Fruit fly (Drosophila melanogaster) whole organism, embryonic: ENCODE data around the gene CG13144.

Experiments used
- Antp ChIP-seq: fragments of 200-800 bp; sonication (Bioruptor generic); optimal IDR thresholded peaks from 3 replicates; lab custom pipeline; 2016; ENCODE audit warnings: missing biosample characterization, missing genetic modification characterization
- B-H2 ChIP-seq: fragments of 200-800 bp; sonication (Bioruptor generic); optimal IDR thresholded peaks from 2 replicates; lab custom pipeline; 2018; ENCODE audit warnings: missing biosample characterization, mild to moderate bottlenecking, missing genetic modification characterization
- CG10543 ChIP-seq: fragments of 200-800 bp; sonication (Bioruptor generic); optimal IDR thresholded peaks from 3 replicates; lab custom pipeline; 2017; ENCODE audit warnings: missing biosample characterization, mild to moderate bottlenecking, missing genetic modification characterization, moderate library complexity
- CG10565 ChIP-seq: fragments of 200-800 bp; sonication (Bioruptor generic); optimal IDR thresholded peaks from 3 replicates; lab custom pipeline; 2016; ENCODE audit warnings: missing biosample characterization, mild to moderate bottlenecking, missing genetic modification characterization
- CG10654 ChIP-seq: fragments of 200-800 bp; sonication (Bioruptor generic); optimal IDR thresholded peaks from 2 replicates; lab custom pipeline; 2016; ENCODE audit warnings: missing biosample characterization, missing genetic modification characterization
- CG11504 ChIP-seq: fragments of 200-800 bp; sonication (Bioruptor generic); optimal IDR thresholded peaks from 3 replicates; lab custom pipeline; 2019; ENCODE audit warnings: missing biosample characterization, mild to moderate bottlenecking, missing genetic modification characterization, moderate library complexity
- CG12071 ChIP-seq: fragments of 200-800 bp; sonication (Bioruptor generic); optimal IDR thresholded peaks from 3 replicates; lab custom pipeline; 2018; ENCODE audit warnings: missing biosample characterization, mild to moderate bottlenecking, missing genetic modification characterization
- CG12155 ChIP-seq: fragments of 200-800 bp; sonication (Bioruptor generic); optimal IDR thresholded peaks from 3 replicates; lab custom pipeline; 2016; ENCODE audit warnings: missing biosample characterization, missing genetic modification characterization
- CG12659 ChIP-seq: fragments of 200-800 bp; sonication (Bioruptor generic); optimal IDR thresholded peaks from 3 replicates; lab custom pipeline; 2017; ENCODE audit warnings: mild to moderate bottlenecking, missing biosample characterization, missing genetic modification reagents, missing genetic modification characterization
- CG13287 ChIP-seq: fragments of 200-800 bp; sonication (Bioruptor generic); IDR thresholded peaks from 2 replicates; pipeline ENCODE4 v1.3.6; 2022; ENCODE audit warnings: missing biosample characterization, missing genetic modification characterization; ENCODE audit not compliant: partially characterized antibody
- CG17328 ChIP-seq: fragments of 200-800 bp; sonication (Bioruptor generic); IDR thresholded peaks from 2 replicates; pipeline ENCODE4 v1.3.6; 2022; ENCODE audit warnings: missing biosample characterization, missing genetic modification characterization
- CG17385 ChIP-seq: fragments of 200-800 bp; sonication (Bioruptor generic); optimal IDR thresholded peaks from 3 replicates; lab custom pipeline; 2018; ENCODE audit warnings: missing biosample characterization, mild to moderate bottlenecking, missing genetic modification characterization
- CG30431 ChIP-seq: fragments of 200-800 bp; sonication (Bioruptor generic); optimal IDR thresholded peaks from 2 replicates; lab custom pipeline; 2017; ENCODE audit warnings: missing biosample characterization, missing genetic modification characterization
- CG3163 ChIP-seq: fragments of 200-800 bp; sonication (Bioruptor generic); optimal IDR thresholded peaks from 3 replicates; lab custom pipeline; 2016; ENCODE audit warnings: missing biosample characterization, missing genetic modification characterization
- CG32772 ChIP-seq: fragments of 200-800 bp; sonication (Bioruptor generic); IDR thresholded peaks from 2 replicates; pipeline ENCODE4 v1.3.6; 2022; ENCODE audit warnings: missing biosample characterization, missing genetic modification characterization
- CG33557 ChIP-seq: fragments of 200-800 bp; sonication (Bioruptor generic); optimal IDR thresholded peaks from 2 replicates; lab custom pipeline; 2019; ENCODE audit warnings: missing biosample characterization, mild to moderate bottlenecking, missing genetic modification characterization, moderate library complexity
- CG4328 ChIP-seq: fragments of 200-800 bp; sonication (Bioruptor generic); optimal IDR thresholded peaks from 3 replicates; lab custom pipeline; 2017; ENCODE audit warnings: missing biosample characterization, missing genetic modification reagents, missing genetic modification characterization
- CG6272 ChIP-seq: fragments of 200-800 bp; sonication (Bioruptor generic); IDR thresholded peaks from 2 replicates; pipeline ENCODE4 v1.3.6; 2022; ENCODE audit warnings: missing biosample characterization, missing genetic modification characterization
- CG6854 ChIP-seq: fragments of 200-800 bp; sonication (Bioruptor generic); optimal IDR thresholded peaks from 3 replicates; lab custom pipeline; 2017; ENCODE audit warnings: missing biosample characterization, mild to moderate bottlenecking, missing genetic modification characterization
- CG7745 ChIP-seq: fragments of 200-800 bp; sonication (Bioruptor generic); optimal IDR thresholded peaks from 2 replicates; lab custom pipeline; 2018; ENCODE audit warnings: missing biosample characterization, mild to moderate bottlenecking, missing genetic modification characterization, moderate library complexity
- CG8765 ChIP-seq: fragments of 200-800 bp; sonication (Bioruptor generic); IDR thresholded peaks from 2 replicates; pipeline ENCODE4 v1.3.6; 2022; ENCODE audit warnings: missing biosample characterization, missing genetic modification characterization
- CHES-1-like ChIP-seq: fragments of 200-800 bp; sonication (Bioruptor generic); optimal IDR thresholded peaks from 2 replicates; lab custom pipeline; 2016; ENCODE audit warnings: missing biosample characterization, missing genetic modification characterization
- CkIIα-i1 ChIP-seq: fragments of 200-800 bp; sonication (Bioruptor generic); IDR thresholded peaks from 2 replicates; pipeline ENCODE4 v1.3.6; 2022; ENCODE audit warnings: missing biosample characterization, missing genetic modification characterization
- Dek ChIP-seq: fragments of 200-800 bp; sonication (Bioruptor generic); optimal IDR thresholded peaks from 3 replicates; lab custom pipeline; 2019; ENCODE audit warnings: missing biosample characterization, mild to moderate bottlenecking, missing genetic modification characterization, moderate library complexity
- Eip74EF ChIP-seq, 2 experiments: fragments of 200-800 bp in 1 of 2; fragments of >200 bp in 1 of 2; sonication (Bioruptor generic) in 1 of 2; optimal IDR thresholded peaks; 2 replicates each; lab custom pipeline; 2017 to 2019; ENCODE audit warnings: missing biosample characterization in 2 of 2, missing genetic modification characterization in 2 of 2, mild to moderate bottlenecking in 1 of 2, moderate library complexity in 1 of 2
- Lim3 ChIP-seq: fragments of 200-800 bp; sonication (Bioruptor generic); IDR thresholded peaks from 2 replicates; pipeline ENCODE4 v1.3.6; 2022; ENCODE audit warnings: missing biosample characterization, missing genetic modification characterization
- Max ChIP-seq: fragments of 200-800 bp; sonication (Bioruptor generic); optimal IDR thresholded peaks from 2 replicates; lab custom pipeline; 2016; ENCODE audit warnings: missing biosample characterization, mild to moderate bottlenecking, missing genetic modification characterization
- Sry-β ChIP-seq: fragments of 200-800 bp; sonication (Bioruptor generic); optimal IDR thresholded peaks from 2 replicates; lab custom pipeline; 2018; ENCODE audit warnings: missing biosample characterization, mild to moderate bottlenecking, missing genetic modification characterization, moderate library complexity
- Taf1 ChIP-seq: fragments of 200-800 bp; sonication (Bioruptor generic); IDR thresholded peaks from 2 replicates; pipeline ENCODE4 v1.3.6; 2022; ENCODE audit warnings: missing biosample characterization, missing genetic modification characterization
- amos ChIP-seq: fragments of 200-800 bp; sonication (Bioruptor generic); IDR thresholded peaks from 2 replicates; pipeline ENCODE4 v1.3.6; 2022; ENCODE audit warnings: missing biosample characterization, missing genetic modification characterization; ENCODE audit not compliant: partially characterized antibody
- ase ChIP-seq: fragments of 200-800 bp; sonication (Bioruptor generic); IDR thresholded peaks from 3 replicates; pipeline ENCODE4 v1.3.6; 2022; ENCODE audit warnings: missing biosample characterization, missing genetic modification characterization
- bab2 ChIP-seq: fragments of 200-800 bp; sonication (Bioruptor generic); optimal IDR thresholded peaks from 2 replicates; lab custom pipeline; 2016; ENCODE audit warnings: missing biosample characterization, missing genetic modification characterization
- crol ChIP-seq: fragments of 200-800 bp; sonication (Bioruptor generic); IDR thresholded peaks from 2 replicates; pipeline ENCODE4 v1.3.6; 2022; ENCODE audit warnings: missing biosample characterization, missing genetic modification characterization
- fd64A ChIP-seq: fragments of 200-800 bp; sonication (Bioruptor generic); optimal IDR thresholded peaks from 3 replicates; lab custom pipeline; 2018; ENCODE audit warnings: missing biosample characterization, mild to moderate bottlenecking, missing genetic modification characterization
- fru ChIP-seq: fragments of >200 bp; optimal IDR thresholded peaks from 2 replicates; lab custom pipeline; 2017
- fu2 ChIP-seq: fragments of 200-800 bp; sonication (Bioruptor generic); optimal IDR thresholded peaks from 2 replicates; lab custom pipeline; 2016; ENCODE audit warnings: missing biosample characterization, missing genetic modification characterization
- gcm ChIP-seq: fragments of 200-800 bp; sonication (Bioruptor generic); optimal IDR thresholded peaks from 2 replicates; lab custom pipeline; 2019; ENCODE audit warnings: missing biosample characterization, mild to moderate bottlenecking, missing genetic modification characterization, moderate library complexity
- ham ChIP-seq: fragments of 200-800 bp; sonication (Bioruptor generic); IDR thresholded peaks from 2 replicates; pipeline ENCODE4 v1.3.6; 2022; ENCODE audit warnings: missing biosample characterization, missing genetic modification characterization
- hbn ChIP-seq: fragments of 200-800 bp; sonication (Bioruptor generic); IDR thresholded peaks from 2 replicates; pipeline ENCODE4 v1.3.6; 2022; ENCODE audit warnings: missing biosample characterization, missing genetic modification characterization; ENCODE audit not compliant: partially characterized antibody
- jumu ChIP-seq: fragments of 200-800 bp; sonication (Bioruptor generic); optimal IDR thresholded peaks from 3 replicates; lab custom pipeline; 2016; ENCODE audit warnings: missing biosample characterization, missing genetic modification characterization
- otp ChIP-seq: fragments of 200-800 bp; sonication (Bioruptor generic); IDR thresholded peaks from 3 replicates; pipeline ENCODE4, ENCODE4 v1.3.6; 2022; ENCODE audit warnings: missing biosample characterization, missing genetic modification characterization
- prd ChIP-seq, 3 experiments: fragments of >200 bp in 2 of 3; fragments of 200-800 bp in 1 of 3; sonication (Bioruptor generic) in 1 of 3; optimal IDR thresholded peaks in 2 of 3; IDR thresholded peaks in 1 of 3; 2 replicates in 2 of 3; 3 replicates in 1 of 3; pipeline versions ENCODE4 v1.3.6 to Lab custom; 2017 to 2022; ENCODE audit warnings: missing biosample characterization in 1 of 3, missing genetic modification characterization in 1 of 3
- rib ChIP-seq: fragments of 200-800 bp; sonication (Bioruptor generic); IDR thresholded peaks from 2 replicates; pipeline ENCODE4 v1.3.6; 2022; ENCODE audit warnings: missing biosample characterization, missing genetic modification characterization
- sim ChIP-seq: fragments of 200-800 bp; sonication (Bioruptor generic); IDR thresholded peaks from 2 replicates; pipeline ENCODE4 v1.3.6; 2022; ENCODE audit warnings: missing biosample characterization, missing genetic modification characterization
- sr ChIP-seq: fragments of 200-800 bp; sonication (Bioruptor generic); IDR thresholded peaks from 3 replicates; pipeline ENCODE4 v1.3.6; 2022; ENCODE audit warnings: missing biosample characterization, missing genetic modification characterization
- tll ChIP-seq, 2 experiments: fragments of 200-800 bp in 1 of 2; fragments of >200 bp in 1 of 2; sonication (Bioruptor generic) in 1 of 2; optimal IDR thresholded peaks; 2 replicates each; lab custom pipeline; 2017 to 2019; ENCODE audit warnings: missing biosample characterization in 2 of 2, missing genetic modification characterization in 2 of 2, mild to moderate bottlenecking in 1 of 2, moderate library complexity in 1 of 2
- tna ChIP-seq: fragments of 200-800 bp; sonication (Bioruptor generic); IDR thresholded peaks from 2 replicates; pipeline ENCODE4 v1.3.6; 2022; ENCODE audit warnings: missing biosample characterization, missing genetic modification characterization; ENCODE audit not compliant: partially characterized antibody
- trh ChIP-seq: fragments of 200-800 bp; sonication (Bioruptor generic); optimal IDR thresholded peaks from 2 replicates; lab custom pipeline; 2016; ENCODE audit warnings: missing biosample characterization, missing genetic modification characterization
- zf30C ChIP-seq: fragments of 200-800 bp; sonication (Bioruptor generic); optimal IDR thresholded peaks from 3 replicates; lab custom pipeline; 2018; ENCODE audit warnings: missing biosample characterization, mild to moderate bottlenecking, missing genetic modification characterization

CG13144 gene

DNA sequence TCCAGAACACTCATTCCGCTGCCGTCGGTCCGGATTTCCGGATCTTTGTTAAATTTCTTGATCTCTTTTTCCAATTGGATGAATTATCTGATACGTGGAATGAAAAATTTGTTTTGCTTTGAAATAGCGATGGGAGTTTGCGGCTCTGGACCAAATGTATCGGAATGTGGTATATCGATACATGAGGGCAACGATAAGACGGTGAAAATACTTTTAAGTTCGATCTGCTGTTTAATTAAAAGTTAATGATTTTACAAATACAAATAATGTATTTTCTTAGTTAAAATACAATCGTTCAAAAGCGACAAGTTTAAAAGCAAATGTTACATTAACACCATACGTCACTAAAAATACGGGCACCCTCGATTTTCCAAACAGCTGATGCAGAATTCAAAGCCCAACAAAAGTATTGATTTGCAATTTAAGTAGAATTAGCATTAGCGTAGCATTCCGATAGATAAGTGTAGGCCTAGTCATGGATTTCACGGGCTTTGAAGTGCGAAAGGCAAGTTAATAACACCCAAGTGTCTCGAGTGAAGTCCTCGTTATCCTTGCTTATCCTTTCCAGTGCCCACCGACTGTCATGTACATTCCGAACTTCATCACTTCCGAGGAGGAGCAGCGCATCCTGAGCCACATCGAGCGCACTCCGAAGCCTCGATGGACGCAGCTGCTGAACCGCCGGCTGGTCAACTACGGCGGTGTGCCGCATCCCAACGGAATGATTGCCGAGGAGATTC lies 2.6 kb downstream of the CG13144 start, which contains the start of the genes Cog4 and CG6144 (continued):
- TF ChIP-seq CG32772 (GFP tag; lab: Robert Waterston, UW) (0 out of 2 replicates have a peak, but pooled peaks have one; percentile 12), CHES-1-like (peak; percentile 3), CG10543 (GFP tag; lab: Kevin White, UChicago) (no peak), CG33557 (GFP tag; lab: Kevin White, UChicago) (no peak), fru (no peak), CG12659 (GFP tag; lab: Kevin White, UChicago) (peak; percentile 44), trh (GFP tag; lab: Kevin White, UChicago) (no peak), sr (GFP tag; lab: Robert Waterston, UW) (no peak), CG7745 (tag; lab: Kevin White, UChicago) (no peak), Eip74EF (GFP tag; optimal IDR thresholded peaks at IDR 0.05; lab: Kevin White, UChicago) (no peak), tna (GFP tag; lab: Robert Waterston, UW) (peak; percentile 62), CG12155 (GFP tag; lab: Kevin White, UChicago) (no peak), ase (GFP tag; lab: Robert Waterston, UW) (no peak), CG13287 (GFP tag; lab: Robert Waterston, UW) (peak; percentile 88), Antp (no peak), CG10654 (no peak), CG10565 (no peak), rib (GFP tag; lab: Robert Waterston, UW) (no peak), CkIIα-i1 (no peak), gcm (GFP tag; lab: Kevin White, UChicago) (no peak), tll (GFP tag; optimal IDR thresholded peaks at IDR 0.05; lab: Kevin White, UChicago) (peak in 1 of 2 experiments; percentile 78), CG30431 (GFP tag; lab: Kevin White, UChicago) (no peak), fd64A (GFP tag; lab: Kevin White, UChicago) (no peak), jumu (GFP tag; lab: Kevin White, UChicago) (peak; percentile 47), CG6272 (GFP tag; lab: Robert Waterston, UW) (no peak), bab2 (GFP tag; lab: Kevin White, UChicago) (peak; percentile 18), zf30C (GFP tag; lab: Kevin White, UChicago) (no peak), otp (GFP tag; lab: Robert Waterston, UW) (0 out of 3 replicates have a peak, but pooled peaks have one; percentile 8), ham (GFP tag; lab: Robert Waterston, UW) (no peak), Dek (tag; lab: Kevin White, UChicago) (no peak), CG17328 (GFP tag; lab: Robert Waterston, UW) (no peak), amos (GFP tag; lab: Robert Waterston, UW) (peak; percentile 77), prd (optimal IDR thresholded peaks at IDR 0.05; lab: Kevin White, UChicago) (no peak), prd (GFP tag; IDR thresholded peaks at IDR 0.05; lab: Robert Waterston, UW) (peak; percentile 48; the same call in 2 of the 3 replicates), CG17385 (GFP tag; lab: Kevin White, UChicago) (no peak), CG6854 (GFP tag; lab: Kevin White, UChicago) (no peak), CG8765 (GFP tag; lab: Robert Waterston, UW) (no peak), CG11504 (no peak), CG4328 (GFP tag; lab: Kevin White, UChicago) (no peak), crol (GFP tag; lab: Robert Waterston, UW) (no peak), Lim3 (GFP tag; lab: Robert Waterston, UW) (no peak), CG3163 (GFP tag; lab: Kevin White, UChicago) (no peak), Taf1 (GFP tag; lab: Robert Waterston, UW) (no peak), Max (GFP tag; lab: Kevin White, UChicago) (peak; percentile 27), fu2 (GFP tag; lab: Kevin White, UChicago) (no peak), Sry-β (no peak), CG12071 (no peak), sim (no peak), B-H2 (GFP tag; lab: Kevin White, UChicago) (no peak), hbn (GFP tag; lab: Robert Waterston, UW) (peak; percentile 82)
